Fruit fly (Drosophila melanogaster): ENCODE measurements around the gene Sec61gamma.
A peak's percentile ranks its signal among the peaks of the same experiment; 100 is the strongest.

Gene Sec61gamma

DNA sequence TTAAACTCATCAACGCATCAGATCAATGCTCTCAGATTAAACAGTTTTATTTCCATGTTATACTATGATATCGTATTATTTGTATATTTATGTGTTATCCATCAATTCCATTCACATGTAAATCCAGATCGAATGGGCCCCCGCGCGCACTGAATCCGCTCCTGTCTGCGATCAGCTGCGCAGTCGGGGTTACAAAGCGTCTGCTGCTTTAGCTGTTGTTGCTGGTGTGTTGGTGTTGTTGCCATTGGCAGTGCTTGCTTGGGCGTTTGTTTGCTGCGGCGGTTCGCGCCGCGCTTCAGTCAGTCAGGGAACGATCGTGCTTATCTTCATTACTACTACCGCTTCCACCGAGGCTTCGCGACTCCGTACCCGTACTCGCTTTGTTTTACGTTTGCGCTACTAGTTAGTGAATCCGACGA lies 23.9 kb downstream of the Sec61gamma start, which contains the start of gene Zw (continued):
- no peak for TF ChIP-seq jing (GFP tag; optimal IDR thresholded peaks at IDR 0.05)
- TF ChIP-seq tap (tag; optimal IDR thresholded peaks at IDR 0.05): no peak
- peak; percentile 49; the same call in 1 of the 2 replicates for TF ChIP-seq CG6689 (GFP tag; IDR thresholded peaks at IDR 0.05)
- TF ChIP-seq nmo (GFP tag; optimal IDR thresholded peaks at IDR 0.05): peak; percentile 46
- peak; percentile 23 for TF ChIP-seq Hsf (GFP tag; optimal IDR thresholded peaks at IDR 0.05)
- TF ChIP-seq CG4328 (GFP tag; optimal IDR thresholded peaks at IDR 0.05): no peak
- TF ChIP-seq ara (GFP tag; IDR thresholded peaks at IDR 0.05): peak; percentile 36; the same call in 1 of the 2 replicates
- TF ChIP-seq Meics (GFP tag; optimal IDR thresholded peaks at IDR 0.05): peak; percentile 25
- peak; percentile 19 for TF ChIP-seq pum (GFP tag; optimal IDR thresholded peaks at IDR 0.05)
- TF ChIP-seq CG30431 (GFP tag; optimal IDR thresholded peaks at IDR 0.05): peak; percentile 47
- TF ChIP-seq gce (GFP tag; IDR thresholded peaks at IDR 0.05): no peak
- no peak for TF ChIP-seq CG3995 (GFP tag; optimal IDR thresholded peaks at IDR 0.05)
- peak; percentile 4 for TF ChIP-seq CG33213 (GFP tag; optimal IDR thresholded peaks at IDR 0.05)
- TF ChIP-seq CG14965 (GFP tag; optimal IDR thresholded peaks at IDR 0.05; ENCODE audit: borderline replicate concordance): no peak
- no peak for TF ChIP-seq CG6854 (GFP tag; optimal IDR thresholded peaks at IDR 0.05)
- TF ChIP-seq disco-r (GFP tag; optimal IDR thresholded peaks at IDR 0.05): no peak
- TF ChIP-seq sr (GFP tag; IDR thresholded peaks at IDR 0.05): no peak; the same call in 2 of the 3 replicates
- peak; percentile 73 for TF ChIP-seq CG2120 (GFP tag; optimal IDR thresholded peaks at IDR 0.05)
- TF ChIP-seq klu (GFP tag; IDR thresholded peaks at IDR 0.05): peak; percentile 35; the same call in 1 of the 2 replicates
- TF ChIP-seq CG3838 (GFP tag; optimal IDR thresholded peaks at IDR 0.05): no peak
- no peak for TF ChIP-seq kah (GFP tag; optimal IDR thresholded peaks at IDR 0.05)
- TF ChIP-seq run (tag; optimal IDR thresholded peaks at IDR 0.05): no peak
- TF ChIP-seq kay (GFP tag; optimal IDR thresholded peaks at IDR 0.05): no peak
- peak in 1 of 2 experiments; percentile 70 for TF ChIP-seq crp (GFP tag; optimal IDR thresholded peaks at IDR 0.05)
- TF ChIP-seq br (optimal IDR thresholded peaks at IDR 0.05): no peak
- TF ChIP-seq eyg (GFP tag; optimal IDR thresholded peaks at IDR 0.05): no peak
- peak in 1 of 2 experiments; percentile 38 for TF ChIP-seq chif (GFP tag; optimal IDR thresholded peaks at IDR 0.05)
- TF ChIP-seq Myb (GFP tag; optimal IDR thresholded peaks at IDR 0.05): no peak
- TF ChIP-seq CG11456 (GFP tag; IDR thresholded peaks at IDR 0.05): peak; percentile 81
- TF ChIP-seq Awh (GFP tag; IDR thresholded peaks at IDR 0.05): no peak
- peak; percentile 47 for TF ChIP-seq bcd (GFP tag; optimal IDR thresholded peaks at IDR 0.05)
- no peak for TF ChIP-seq emc (GFP tag; optimal IDR thresholded peaks at IDR 0.05)
- no peak for TF ChIP-seq pros (GFP tag; optimal IDR thresholded peaks at IDR 0.05)
- peak; percentile 49; the same call in 1 of the 2 replicates for TF ChIP-seq ranshi (GFP tag; IDR thresholded peaks at IDR 0.05)
- peak; percentile 8; the same call in 1 of the 2 replicates for TF ChIP-seq Scr (GFP tag; IDR thresholded peaks at IDR 0.05; ENCODE audit: partially characterized antibody)
- TF ChIP-seq ato (GFP tag; IDR thresholded peaks at IDR 0.05; ENCODE audit: partially characterized antibody): no peak
- no peak; the same call in 2 of the 3 replicates for TF ChIP-seq CG11093 (GFP tag; IDR thresholded peaks at IDR 0.05)
- peak; percentile 38 to 43 for TF ChIP-seq Pdp1 (GFP tag; optimal IDR thresholded peaks at IDR 0.05)
- TF ChIP-seq CG5180 (GFP tag; optimal IDR thresholded peaks at IDR 0.05): peak; percentile 23
- TF ChIP-seq NfI (GFP tag; optimal IDR thresholded peaks at IDR 0.05): peak; percentile 52
- no peak for TF ChIP-seq CG10462 (GFP tag; optimal IDR thresholded peaks at IDR 0.05)
- no peak for TF ChIP-seq her (GFP tag; optimal IDR thresholded peaks at IDR 0.05)
- peak; percentile 62 for TF ChIP-seq HmgZ (tag; optimal IDR thresholded peaks at IDR 0.05)
- TF ChIP-seq phol (tag; optimal IDR thresholded peaks at IDR 0.05): peak; percentile 34
- peak; percentile 19 for TF ChIP-seq CG12155 (GFP tag; optimal IDR thresholded peaks at IDR 0.05)
- TF ChIP-seq p53 (GFP tag; optimal IDR thresholded peaks at IDR 0.05): no peak
- TF ChIP-seq gt (GFP tag; IDR thresholded peaks at IDR 0.05): no peak
- TF ChIP-seq wek (GFP tag; optimal IDR thresholded peaks at IDR 0.05): no peak
- no peak for TF ChIP-seq tx (GFP tag; optimal IDR thresholded peaks at IDR 0.05)
- TF ChIP-seq tna (GFP tag; IDR thresholded peaks at IDR 0.05; ENCODE audit: partially characterized antibody): no peak
- no peak for TF ChIP-seq hbn (GFP tag; IDR thresholded peaks at IDR 0.05; ENCODE audit: partially characterized antibody)

Measured in whole organism, embryonic.